Fruit fly (Drosophila melanogaster) whole organism, embryonic: ENCODE data around the gene Tob.
A peak's percentile ranks its signal among the peaks of the same experiment; 100 is the strongest.

Experiments
- ATbp ChIP-seq: fragments of 200-800 bp; sonication (Bioruptor generic); optimal IDR thresholded peaks from 2 replicates; lab custom pipeline; 2017; ENCODE audit warnings: missing biosample characterization, mild to moderate bottlenecking, missing genetic modification characterization, missing genetic modification reagents
- Awh ChIP-seq: fragments of 200-800 bp; sonication (Bioruptor generic); IDR thresholded peaks from 2 replicates; pipeline ENCODE4, ENCODE4 v1.3.6; 2022; ENCODE audit warnings: missing biosample characterization, missing genetic modification characterization
- CG10267 ChIP-seq: fragments of 200-800 bp; sonication (Bioruptor generic); optimal IDR thresholded peaks from 2 replicates; lab custom pipeline; 2018; ENCODE audit warnings: missing biosample characterization, mild to moderate bottlenecking, missing genetic modification characterization, moderate library complexity
- CG11723 ChIP-seq: fragments of 200-800 bp; sonication (Bioruptor generic); optimal IDR thresholded peaks from 2 replicates; lab custom pipeline; 2017; ENCODE audit warnings: missing biosample characterization, mild to moderate bottlenecking, missing genetic modification characterization
- CG12391 ChIP-seq: fragments of 200-800 bp; sonication (Bioruptor generic); optimal IDR thresholded peaks from 3 replicates; lab custom pipeline; 2018; ENCODE audit warnings: missing biosample characterization, mild to moderate bottlenecking, missing genetic modification characterization, moderate library complexity
- CG14441 ChIP-seq: fragments of 200-800 bp; sonication (Bioruptor generic); IDR thresholded peaks from 2 replicates; pipeline ENCODE4 v1.3.6; 2022; ENCODE audit warnings: missing biosample characterization, missing genetic modification characterization
- CG14965 ChIP-seq: fragments of 200-800 bp; sonication (Bioruptor generic); optimal IDR thresholded peaks from 2 replicates; lab custom pipeline; 2016; ENCODE audit warnings: missing biosample characterization, missing genetic modification characterization, borderline replicate concordance
- CG16813 ChIP-seq: fragments of 200-800 bp; sonication (Bioruptor generic); IDR thresholded peaks from 3 replicates; pipeline ENCODE4 v1.3.6; 2022; ENCODE audit warnings: missing biosample characterization, missing genetic modification characterization; ENCODE audit not compliant: partially characterized antibody
- CG16815 ChIP-seq: fragments of 200-800 bp; sonication (Bioruptor generic); optimal IDR thresholded peaks from 3 replicates; lab custom pipeline; 2017; ENCODE audit warnings: missing biosample characterization, mild to moderate bottlenecking, missing genetic modification characterization
- CG17802 ChIP-seq: fragments of 200-800 bp; sonication (Bioruptor generic); optimal IDR thresholded peaks from 2 replicates; lab custom pipeline; 2018; ENCODE audit warnings: missing biosample characterization, mild to moderate bottlenecking, missing genetic modification characterization, moderate library complexity
- CG1832 ChIP-seq: fragments of 200-800 bp; sonication (Bioruptor generic); optimal IDR thresholded peaks from 2 replicates; lab custom pipeline; 2017; ENCODE audit warnings: missing biosample characterization, mild to moderate bottlenecking, missing genetic modification characterization, inconsistent platforms
- CG18476 ChIP-seq: fragments of 200-800 bp; sonication (Bioruptor generic); optimal IDR thresholded peaks from 2 replicates; lab custom pipeline; 2016; ENCODE audit warnings: missing biosample characterization, mild to moderate bottlenecking, missing genetic modification characterization
- CG18764 ChIP-seq: fragments of 200-800 bp; sonication (Bioruptor generic); optimal IDR thresholded peaks from 3 replicates; lab custom pipeline; 2016; ENCODE audit warnings: missing biosample characterization, missing genetic modification characterization
- CG2712 ChIP-seq: fragments of 200-800 bp; optimal IDR thresholded peaks from 3 replicates; lab custom pipeline; 2019; ENCODE audit warnings: missing biosample characterization, mild to moderate bottlenecking, missing genetic modification characterization, moderate library complexity
- CG30431 ChIP-seq: fragments of 200-800 bp; sonication (Bioruptor generic); optimal IDR thresholded peaks from 2 replicates; lab custom pipeline; 2017; ENCODE audit warnings: missing biosample characterization, missing genetic modification characterization
- CG31388 ChIP-seq: fragments of 200-800 bp; sonication (Bioruptor generic); optimal IDR thresholded peaks from 2 replicates; lab custom pipeline; 2016; ENCODE audit warnings: missing biosample characterization, missing genetic modification characterization
- CG32772 ChIP-seq: fragments of 200-800 bp; sonication (Bioruptor generic); IDR thresholded peaks from 2 replicates; pipeline ENCODE4 v1.3.6; 2022; ENCODE audit warnings: missing biosample characterization, missing genetic modification characterization
- CG5953 ChIP-seq: fragments of 200-800 bp; sonication (Bioruptor generic); IDR thresholded peaks from 2 replicates; pipeline ENCODE4 v1.3.6; 2022; ENCODE audit warnings: missing biosample characterization, missing genetic modification characterization
- CG6272 ChIP-seq: fragments of 200-800 bp; sonication (Bioruptor generic); IDR thresholded peaks from 2 replicates; pipeline ENCODE4 v1.3.6; 2022; ENCODE audit warnings: missing biosample characterization, missing genetic modification characterization
- CG7786 ChIP-seq: fragments of 200-800 bp; sonication (Bioruptor generic); optimal IDR thresholded peaks from 2 replicates; lab custom pipeline; 2016; ENCODE audit warnings: missing biosample characterization, missing genetic modification characterization
- CG8359 ChIP-seq: fragments of 200-800 bp; sonication (Bioruptor generic); optimal IDR thresholded peaks from 2 replicates; lab custom pipeline; 2017; ENCODE audit warnings: missing biosample characterization, mild to moderate bottlenecking, missing genetic modification characterization, borderline replicate concordance
- Chrac-16 ChIP-seq: fragments of 200-800 bp; sonication (Bioruptor generic); optimal IDR thresholded peaks from 3 replicates; lab custom pipeline; 2016; ENCODE audit warnings: missing biosample characterization, missing genetic modification characterization
- Dll ChIP-seq: fragments of 200-800 bp; sonication (Bioruptor generic); IDR thresholded peaks from 4 replicates; pipeline ENCODE4 v1.3.6; 2022; ENCODE audit warnings: missing biosample characterization, missing genetic modification characterization; ENCODE audit not compliant: partially characterized antibody
- Doc2 ChIP-seq: fragments of 200-800 bp; sonication (Bioruptor generic); IDR thresholded peaks from 2 replicates; pipeline ENCODE4 v1.3.6; 2022; ENCODE audit warnings: missing biosample characterization, missing genetic modification characterization
- Elba2 ChIP-seq: fragments of 200-800 bp; sonication (Bioruptor generic); optimal IDR thresholded peaks from 3 replicates; lab custom pipeline; 2016; ENCODE audit warnings: missing biosample characterization, missing genetic modification characterization
- Hsf ChIP-seq: fragments of 200-800 bp; sonication (Bioruptor generic); optimal IDR thresholded peaks from 3 replicates; lab custom pipeline; 2016; ENCODE audit warnings: missing biosample characterization, missing genetic modification characterization
- Jarid2 ChIP-seq: fragments of 200-800 bp; sonication (Bioruptor generic); optimal IDR thresholded peaks from 3 replicates; lab custom pipeline; 2017; ENCODE audit warnings: mild to moderate bottlenecking, missing biosample characterization, missing genetic modification reagents, missing genetic modification characterization
- NC2β ChIP-seq: fragments of 200-800 bp; sonication (Bioruptor generic); optimal IDR thresholded peaks from 2 replicates; lab custom pipeline; 2016; ENCODE audit warnings: missing biosample characterization, missing genetic modification characterization
- Nf-YC ChIP-seq: fragments of 200-800 bp; optimal IDR thresholded peaks from 3 replicates; lab custom pipeline; 2019; ENCODE audit warnings: missing biosample characterization, mild to moderate bottlenecking, missing genetic modification characterization, moderate library complexity
- Poxn ChIP-seq: fragments of 200-800 bp; sonication (Bioruptor generic); IDR thresholded peaks from 2 replicates; pipeline ENCODE4 v1.3.6; 2022; ENCODE audit warnings: missing biosample characterization, missing genetic modification characterization
- Sox100B ChIP-seq: fragments of 200-800 bp; sonication (Bioruptor generic); optimal IDR thresholded peaks from 3 replicates; lab custom pipeline; 2018; ENCODE audit warnings: missing biosample characterization, mild to moderate bottlenecking, missing genetic modification characterization
- YL-1 ChIP-seq: fragments of 200-800 bp; sonication (Bioruptor generic); optimal IDR thresholded peaks from 3 replicates; lab custom pipeline; 2017; ENCODE audit warnings: missing biosample characterization, mild to moderate bottlenecking, missing genetic modification characterization
- ab ChIP-seq: fragments of 200-800 bp; sonication (Bioruptor generic); optimal IDR thresholded peaks from 2 replicates; lab custom pipeline; 2016; ENCODE audit warnings: missing biosample characterization, missing genetic modification characterization
- br ChIP-seq: fragments of >200 bp; optimal IDR thresholded peaks from 2 replicates; lab custom pipeline; 2017
- bsh ChIP-seq, 2 experiments: fragments of 200-800 bp; sonication (Bioruptor generic); optimal IDR thresholded peaks; 2 replicates each; lab custom pipeline; 2017 to 2018; ENCODE audit warnings: mild to moderate bottlenecking in 2 of 2, missing biosample characterization in 2 of 2, missing genetic modification characterization in 2 of 2, moderate library complexity in 1 of 2
- cas ChIP-seq: fragments of 200-800 bp; sonication (Bioruptor generic); IDR thresholded peaks from 2 replicates; pipeline ENCODE4 v1.3.6; 2022; ENCODE audit warnings: missing biosample characterization, missing genetic modification characterization
- danr ChIP-seq: fragments of 200-800 bp; sonication (Bioruptor generic); IDR thresholded peaks from 2 replicates; pipeline ENCODE4 v1.3.6; 2022; ENCODE audit warnings: missing biosample characterization, missing genetic modification characterization
- dimm ChIP-seq: fragments of 200-800 bp; sonication (Bioruptor generic); IDR thresholded peaks from 2 replicates; pipeline ENCODE4 v1.3.6; 2022; ENCODE audit warnings: missing biosample characterization, missing genetic modification characterization
- fd96Cb ChIP-seq: fragments of 200-800 bp; sonication (Bioruptor generic); optimal IDR thresholded peaks from 2 replicates; lab custom pipeline; 2018; ENCODE audit warnings: missing biosample characterization, mild to moderate bottlenecking, missing genetic modification characterization, moderate library complexity
- gfzf ChIP-seq: fragments of 200-800 bp; sonication (Bioruptor generic); optimal IDR thresholded peaks from 2 replicates; lab custom pipeline; 2016; ENCODE audit warnings: missing biosample characterization, mild to moderate bottlenecking, missing genetic modification characterization, moderate library complexity
- ind ChIP-seq: fragments of 200-800 bp; sonication (Bioruptor generic); optimal IDR thresholded peaks from 3 replicates; lab custom pipeline; 2016; ENCODE audit warnings: missing biosample characterization, missing genetic modification characterization
- nerfin-2 ChIP-seq: fragments of 200-800 bp; sonication (Bioruptor generic); IDR thresholded peaks from 2 replicates; pipeline ENCODE4 v1.3.6; 2022; ENCODE audit warnings: missing biosample characterization, missing genetic modification characterization; ENCODE audit not compliant: partially characterized antibody
- onecut ChIP-seq: fragments of 200-800 bp; sonication (Bioruptor generic); IDR thresholded peaks from 2 replicates; pipeline ENCODE4 v1.3.6; 2022; ENCODE audit warnings: missing biosample characterization, missing genetic modification characterization
- pita ChIP-seq: fragments of 200-800 bp; sonication (Bioruptor generic); optimal IDR thresholded peaks from 2 replicates; lab custom pipeline; 2017; ENCODE audit warnings: missing biosample characterization, mild to moderate bottlenecking, missing genetic modification characterization
- pum ChIP-seq: fragments of 200-800 bp; sonication (Bioruptor generic); optimal IDR thresholded peaks from 2 replicates; lab custom pipeline; 2016; ENCODE audit warnings: missing biosample characterization, missing genetic modification characterization
- so ChIP-seq: fragments of 200-800 bp; sonication (Bioruptor generic); IDR thresholded peaks from 3 replicates; pipeline ENCODE4 v1.3.6; 2022; ENCODE audit warnings: missing biosample characterization, missing genetic modification characterization
- stwl ChIP-seq: fragments of 200-800 bp; sonication (Bioruptor generic); optimal IDR thresholded peaks from 3 replicates; lab custom pipeline; 2018; ENCODE audit warnings: missing biosample characterization, mild to moderate bottlenecking, missing genetic modification characterization, moderate library complexity
- tx ChIP-seq: fragments of 200-800 bp; sonication (Bioruptor generic); optimal IDR thresholded peaks from 2 replicates; lab custom pipeline; 2016; ENCODE audit warnings: missing biosample characterization, missing genetic modification characterization
- vnd ChIP-seq: fragments of 200-800 bp; sonication (Bioruptor generic); IDR thresholded peaks from 3 replicates; pipeline ENCODE4 v1.3.6; 2022; ENCODE audit warnings: missing biosample characterization, missing genetic modification characterization; ENCODE audit not compliant: partially characterized antibody

Gene Tob

DNA sequence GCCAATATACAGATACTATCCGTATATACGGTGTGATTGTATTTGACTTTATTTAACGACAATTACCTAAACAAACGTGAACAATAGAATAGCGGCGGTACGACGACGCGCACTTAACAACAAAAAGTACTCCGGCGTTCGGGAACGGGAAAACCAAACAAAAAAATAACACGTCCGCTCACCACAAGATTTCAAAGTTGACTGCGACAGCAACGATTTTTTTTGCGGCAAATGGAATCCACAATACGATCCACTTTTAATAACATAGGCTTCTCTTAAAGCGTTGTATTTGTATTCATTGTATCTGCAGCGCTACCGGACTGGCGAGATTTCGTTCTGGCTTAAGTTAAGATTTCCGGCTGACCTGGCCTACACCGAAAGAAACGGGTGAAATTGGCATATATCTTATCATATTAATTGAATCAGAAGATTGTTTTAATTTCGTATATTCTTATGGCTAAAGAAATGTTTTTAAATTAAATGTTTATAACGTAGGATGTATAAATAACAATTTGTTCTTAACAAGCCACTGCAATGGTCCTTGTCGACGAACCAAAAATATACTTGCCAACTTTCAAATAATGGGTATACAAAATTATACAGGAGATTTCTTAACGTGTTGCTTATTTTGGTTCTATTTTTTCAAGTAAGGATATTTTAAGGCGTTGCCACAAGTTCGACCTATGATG is 13.6 kb upstream of the Tob start, which contains the start of the genes CG42353 and CG42354 (continued):
- peak; percentile 91 for TF ChIP-seq CG14441
- peak; percentile 94 for TF ChIP-seq CG10267
- peak; percentile 86 for TF ChIP-seq Nf-YC (tag; lab: Kevin White, UChicago)
- peak; percentile 86 for TF ChIP-seq dimm (GFP tag; lab: Robert Waterston, UW)
- TF ChIP-seq Doc2 = peak; percentile 72; the same call in 1 of the 2 replicates
- TF ChIP-seq NC2β (GFP tag; lab: Kevin White, UChicago) = peak; percentile 94
- peak; percentile 94 for TF ChIP-seq so (GFP tag; lab: Robert Waterston, UW)
- peak; percentile 98 for TF ChIP-seq Hsf (GFP tag; lab: Kevin White, UChicago)
- TF ChIP-seq CG8359 (GFP tag; lab: Kevin White, UChicago) = peak; percentile 90
- TF ChIP-seq CG16815 (GFP tag; lab: Kevin White, UChicago) = peak; percentile 97
- peak; percentile 94 for TF ChIP-seq Jarid2 (GFP tag; lab: Kevin White, UChicago)
- TF ChIP-seq CG7786 (GFP tag; lab: Kevin White, UChicago) = peak; percentile 93
- peak; percentile 87 for TF ChIP-seq CG17802 (tag; lab: Kevin White, UChicago)
- TF ChIP-seq bsh (GFP tag; optimal IDR thresholded peaks at IDR 0.05; lab: Kevin White, UChicago) = peak; percentile 94 to 97
- TF ChIP-seq ATbp = peak; percentile 93
- peak; percentile 91 for TF ChIP-seq CG11723
- TF ChIP-seq vnd = 0 out of 3 replicates have a peak, but pooled peaks have one; percentile 42
- TF ChIP-seq cas (GFP tag; lab: Robert Waterston, UW) = peak; percentile 79
- TF ChIP-seq CG5953 = peak; percentile 86
- no peak for TF ChIP-seq br
- peak; percentile 96 for TF ChIP-seq Chrac-16 (GFP tag; lab: Kevin White, UChicago)
- TF ChIP-seq CG32772 (GFP tag; lab: Robert Waterston, UW) = peak; percentile 93
- peak; percentile 68 for TF ChIP-seq pum (GFP tag; lab: Kevin White, UChicago)
- peak; percentile 63 for TF ChIP-seq Elba2 (GFP tag; lab: Kevin White, UChicago)
- peak; percentile 98 for TF ChIP-seq CG30431 (GFP tag; lab: Kevin White, UChicago)
- no peak for TF ChIP-seq Dll (GFP tag; lab: Robert Waterston, UW)
- TF ChIP-seq stwl (tag; lab: Kevin White, UChicago) = peak; percentile 71
- no peak for TF ChIP-seq pita (GFP tag; lab: Kevin White, UChicago)
- peak; percentile 95 for TF ChIP-seq ind (GFP tag; lab: Kevin White, UChicago)
- TF ChIP-seq YL-1 = peak; percentile 54
- TF ChIP-seq ab = peak; percentile 83
- TF ChIP-seq Awh (GFP tag; lab: Robert Waterston, UW) = peak; percentile 90
- peak; percentile 88 for TF ChIP-seq CG31388 (GFP tag; lab: Kevin White, UChicago)
- peak; percentile 88 for TF ChIP-seq CG6272 (GFP tag; lab: Robert Waterston, UW)
- TF ChIP-seq CG18764 (GFP tag; lab: Kevin White, UChicago) = peak; percentile 94
- peak; percentile 92 for TF ChIP-seq danr (GFP tag; lab: Robert Waterston, UW)
- TF ChIP-seq CG1832 = no peak
- peak; percentile 70 for TF ChIP-seq Poxn (GFP tag; lab: Robert Waterston, UW)
- TF ChIP-seq tx (GFP tag; lab: Kevin White, UChicago) = peak; percentile 87
- TF ChIP-seq CG16813 (GFP tag; lab: Robert Waterston, UW) = no peak
- TF ChIP-seq onecut = peak; percentile 84
- TF ChIP-seq CG14965 = peak; percentile 18
- peak; percentile 98 for TF ChIP-seq fd96Cb
- peak; percentile 35; the same call in 1 of the 2 replicates for TF ChIP-seq nerfin-2
- peak; percentile 96 for TF ChIP-seq Sox100B (GFP tag; lab: Kevin White, UChicago)
- TF ChIP-seq CG18476 = peak; percentile 96
- peak; percentile 98 for TF ChIP-seq CG2712 (tag; lab: Kevin White, UChicago)
- TF ChIP-seq gfzf (GFP tag; lab: Kevin White, UChicago) = no peak
- peak; percentile 98 for TF ChIP-seq CG12391 (tag; lab: Kevin White, UChicago)
